Worm (Caenorhabditis elegans) whole organism, L3 larva: ENCODE data around the gene wee-1.1.

Source experiments
- R02D3.7 ChIP-seq: fragments of 150-350 bp; optimal IDR thresholded peaks from 2 replicates; lab custom pipeline; 2014; ENCODE audit warnings: missing biosample characterization, missing genetic modification characterization
- ZK546.5 ChIP-seq: sonication (generic microtip); optimal IDR thresholded peaks from 2 replicates; lab custom pipeline; 2017; ENCODE audit warnings: missing biosample characterization, missing genetic modification characterization
- ama-1 ChIP-seq: fragments of 150-350 bp; optimal IDR thresholded peaks from 2 replicates; lab custom pipeline; 2018
- ceh-16 ChIP-seq: sonication (generic microtip); optimal IDR thresholded peaks from 2 replicates; lab custom pipeline; 2017; ENCODE audit warnings: missing biosample characterization, missing genetic modification characterization
- ceh-28 ChIP-seq: fragments of 150-350 bp; optimal IDR thresholded peaks from 2 replicates; lab custom pipeline; 2014; ENCODE audit warnings: missing biosample characterization, missing genetic modification reagents, missing genetic modification characterization
- ceh-82 ChIP-seq: fragments of 150-350 bp; optimal IDR thresholded peaks from 2 replicates; lab custom pipeline; 2014; ENCODE audit warnings: missing biosample characterization, missing genetic modification characterization
- ceh-9 ChIP-seq: sonication (generic microtip); optimal IDR thresholded peaks from 2 replicates; lab custom pipeline; 2018; ENCODE audit warnings: missing biosample characterization, missing genetic modification characterization
- egl-5 ChIP-seq: fragments of 150-350 bp; optimal IDR thresholded peaks from 2 replicates; lab custom pipeline; 2017; ENCODE audit warnings: missing biosample characterization, missing genetic modification reagents, missing genetic modification characterization, inconsistent platforms
- elt-1 ChIP-seq: fragments of 150-350 bp; optimal IDR thresholded peaks from 2 replicates; lab custom pipeline; 2014; ENCODE audit warnings: missing biosample characterization, missing genetic modification characterization
- elt-2 ChIP-seq: sonication (generic microtip); optimal IDR thresholded peaks from 2 replicates; lab custom pipeline; 2016; ENCODE audit warnings: missing genetic modification reagents, mild to moderate bottlenecking, missing genetic modification characterization, missing compliant biosample characterization
- elt-3 ChIP-seq, 3 experiments: fragments of 150-350 bp in 1 of 3; sonication (generic microtip) in 2 of 3; optimal IDR thresholded peaks; 2 replicates in 2 of 3; 4 replicates in 1 of 3; lab custom pipeline; 2014 to 2017; ENCODE audit warnings: missing biosample characterization in 3 of 3, missing genetic modification characterization in 3 of 3
- eor-1 ChIP-seq, 2 experiments: fragments of 150-350 bp; optimal IDR thresholded peaks; 2 replicates each; lab custom pipeline; 2014 to 2018; ENCODE audit warnings: missing biosample characterization in 2 of 2, missing genetic modification characterization in 2 of 2
- fkh-10 ChIP-seq: sonication (generic microtip); optimal IDR thresholded peaks from 2 replicates; lab custom pipeline; 2017; ENCODE audit warnings: missing biosample characterization, missing genetic modification reagents, missing genetic modification characterization
- fkh-2 ChIP-seq: fragments of 150-350 bp; optimal IDR thresholded peaks from 2 replicates; lab custom pipeline; 2014; ENCODE audit warnings: missing biosample characterization, missing genetic modification reagents, missing genetic modification characterization
- jun-1 ChIP-seq: fragments of 150-350 bp; optimal IDR thresholded peaks from 2 replicates; lab custom pipeline; 2014; ENCODE audit warnings: missing biosample characterization, missing genetic modification reagents, missing genetic modification characterization
- lin-15B ChIP-seq: fragments of 150-350 bp; optimal IDR thresholded peaks from 2 replicates; lab custom pipeline; 2014; ENCODE audit warnings: missing biosample characterization, missing genetic modification characterization
- lin-39 ChIP-seq: fragments of 150-350 bp; optimal IDR thresholded peaks from 2 replicates; lab custom pipeline; 2018; ENCODE audit warnings: missing biosample characterization, missing genetic modification reagents, missing genetic modification characterization
- lsy-12 ChIP-seq: sonication (generic microtip); optimal IDR thresholded peaks from 2 replicates; lab custom pipeline; 2016; ENCODE audit warnings: mild to moderate bottlenecking, missing genetic modification characterization, missing compliant biosample characterization
- mml-1 ChIP-seq: fragments of 150-350 bp; sonication (generic microtip); optimal IDR thresholded peaks from 3 replicates; lab custom pipeline; 2014; ENCODE audit warnings: missing biosample characterization, missing genetic modification characterization
- nfya-1 ChIP-seq: sonication (generic microtip); optimal IDR thresholded peaks from 2 replicates; lab custom pipeline; 2017; ENCODE audit warnings: missing genetic modification characterization, mild to moderate bottlenecking, missing compliant biosample characterization, antibody characterized with exemption, moderate library complexity; ENCODE audit not compliant: insufficient read depth
- nhr-11 ChIP-seq: fragments of 150-350 bp; optimal IDR thresholded peaks from 2 replicates; lab custom pipeline; 2014; ENCODE audit warnings: missing biosample characterization, missing genetic modification characterization
- nhr-23 ChIP-seq: fragments of 150-350 bp; optimal IDR thresholded peaks from 2 replicates; lab custom pipeline; 2014; ENCODE audit warnings: missing biosample characterization, missing genetic modification reagents, missing genetic modification characterization
- nhr-237 ChIP-seq: fragments of 150-350 bp; optimal IDR thresholded peaks from 2 replicates; lab custom pipeline; 2014; ENCODE audit warnings: missing biosample characterization, missing genetic modification characterization
- nhr-25 ChIP-seq: sonication (generic microtip); optimal IDR thresholded peaks from 2 replicates; lab custom pipeline; 2017; ENCODE audit warnings: missing biosample characterization, missing genetic modification characterization
- nhr-43 ChIP-seq: sonication (generic microtip); optimal IDR thresholded peaks from 2 replicates; lab custom pipeline; 2016; ENCODE audit warnings: mild to moderate bottlenecking, missing genetic modification characterization, missing compliant biosample characterization; ENCODE audit not compliant: poor library complexity, severe bottlenecking
- nhr-67 ChIP-seq: fragments of 150-350 bp; optimal IDR thresholded peaks from 2 replicates; lab custom pipeline; 2014; ENCODE audit warnings: missing biosample characterization, missing genetic modification characterization
- nhr-76 ChIP-seq: fragments of 150-350 bp; sonication (generic microtip); optimal IDR thresholded peaks from 5 replicates; lab custom pipeline; 2014; ENCODE audit warnings: missing biosample characterization, missing genetic modification characterization
- nhr-77 ChIP-seq: fragments of 150-350 bp; optimal IDR thresholded peaks from 2 replicates; lab custom pipeline; 2014; ENCODE audit warnings: missing biosample characterization, missing genetic modification characterization
- pha-4 ChIP-seq: fragments of 150-350 bp; optimal IDR thresholded peaks from 2 replicates; lab custom pipeline; 2014; ENCODE audit warnings: missing biosample characterization, missing genetic modification reagents, missing genetic modification characterization
- pqm-1 ChIP-seq: fragments of 150-350 bp; optimal IDR thresholded peaks from 2 replicates; lab custom pipeline; 2017; ENCODE audit warnings: missing biosample characterization, missing genetic modification characterization, inconsistent platforms
- skn-1 ChIP-seq: fragments of 150-350 bp; optimal IDR thresholded peaks from 2 replicates; lab custom pipeline; 2014; ENCODE audit warnings: missing biosample characterization, missing genetic modification characterization
- snpc-4 ChIP-seq: fragments of 150-350 bp; optimal IDR thresholded peaks from 2 replicates; lab custom pipeline; 2014; ENCODE audit warnings: missing biosample characterization, missing genetic modification characterization
- unc-39 ChIP-seq: sonication (generic microtip); optimal IDR thresholded peaks from 4 replicates; lab custom pipeline; 2017; ENCODE audit warnings: missing biosample characterization, missing genetic modification characterization
- unc-62 ChIP-seq: fragments of 150-350 bp; sonication (generic microtip); optimal IDR thresholded peaks from 4 replicates; lab custom pipeline; 2014; ENCODE audit warnings: missing biosample characterization, missing genetic modification reagents, missing genetic modification characterization
- ztf-11 ChIP-seq: fragments of 150-350 bp; optimal IDR thresholded peaks from 2 replicates; lab custom pipeline; 2014; ENCODE audit warnings: missing biosample characterization, missing genetic modification characterization

Gene wee-1.1

DNA sequence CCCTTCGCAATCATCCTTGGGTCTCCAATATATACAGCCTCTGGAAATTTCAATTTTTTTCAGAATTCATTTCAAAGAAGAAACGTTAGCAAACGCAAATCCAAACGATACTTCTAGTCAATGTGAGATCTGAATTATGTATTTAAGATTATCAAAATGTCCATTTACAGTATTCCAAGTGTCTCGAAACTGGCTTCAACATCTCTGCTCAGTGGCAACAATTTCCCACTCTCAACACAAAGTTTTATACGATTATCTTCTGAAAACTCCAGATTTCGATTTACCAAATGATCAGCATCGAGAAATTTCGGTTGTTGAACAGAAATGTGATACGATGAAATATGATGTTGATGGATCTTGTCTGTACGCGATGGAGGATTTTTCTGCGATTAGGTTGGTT lies 26.8 kb downstream of the wee-1.1 start:
- TF ChIP-seq nhr-76, result no peak
- no peak for TF ChIP-seq pqm-1 (tag; lab: Kevin White, UChicago)

DNA sequence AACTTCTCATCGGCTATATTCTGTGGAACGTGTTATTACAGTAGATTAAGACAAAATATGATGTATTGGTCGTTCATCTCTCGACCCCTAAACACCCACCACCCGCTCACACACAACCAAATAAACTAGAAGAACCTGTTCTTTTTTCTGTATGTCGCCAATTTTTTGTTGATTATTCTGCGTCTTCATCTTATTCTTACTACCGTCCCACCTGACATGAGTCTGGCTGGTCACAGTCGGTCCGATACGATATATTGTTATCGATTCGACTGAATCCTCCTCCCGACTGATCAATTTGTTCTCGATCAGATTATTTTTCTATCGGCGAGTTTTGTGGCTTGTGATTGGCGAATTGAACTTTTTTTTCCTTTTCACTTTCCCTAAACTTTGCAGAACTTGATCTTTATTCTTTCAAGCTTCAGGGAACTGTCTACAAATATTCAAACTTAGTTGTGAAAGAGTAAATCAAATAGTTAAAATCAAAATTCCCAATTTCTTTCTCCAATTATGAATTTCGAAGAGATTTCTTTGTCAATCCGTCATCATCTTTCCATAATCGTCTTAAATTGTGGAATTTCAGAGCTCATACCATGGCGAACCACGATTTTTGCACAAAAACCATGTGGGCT lies 28.3 kb downstream of the wee-1.1 start, which contains the start of gene F35H8.2:
F35H8.2 (plus strand) TSS at position 579 of the 629 bp plus-strand sequence.
- TF ChIP-seq elt-2 (tag; lab: Kevin White, UChicago), result no peak
- no peak for TF ChIP-seq lin-39
- TF ChIP-seq nhr-11 (tag; lab: Kevin White, UChicago), result no peak
- TF ChIP-seq snpc-4 (tag; lab: Kevin White, UChicago), result no peak
- peak; percentile 58 for TF ChIP-seq nhr-43 (tag; lab: Kevin White, UChicago)
- peak; percentile 69 for TF ChIP-seq nhr-25
- TF ChIP-seq nhr-23 (tag; lab: Kevin White, UChicago), result peak; percentile 58
- TF ChIP-seq ama-1, result no peak
- TF ChIP-seq, all 47 proteins: peak for 3

DNA sequence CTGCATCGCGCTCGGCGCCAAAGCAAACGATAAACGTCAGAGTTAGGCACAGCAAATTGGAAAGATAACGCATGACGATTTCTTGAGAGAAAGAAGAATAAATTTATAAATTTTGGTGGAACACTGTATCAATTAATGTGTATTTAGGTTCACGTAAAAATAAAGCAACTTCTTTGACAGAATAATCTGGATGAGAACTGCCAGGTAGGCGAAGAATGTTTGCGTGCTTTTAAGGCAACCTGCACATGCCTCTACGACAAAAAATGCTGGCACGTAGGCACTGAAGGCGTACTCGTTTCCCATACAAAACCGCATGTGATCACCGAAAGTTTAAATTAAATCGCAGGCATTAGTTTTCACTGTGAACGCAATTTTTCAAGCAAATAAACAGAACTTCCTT lies 30.2 kb downstream of the wee-1.1 start, which contains the start of gene F35H8.1:
F35H8.1 (minus strand) TSS at position 101 of the 400 bp plus-strand sequence.
- TF ChIP-seq nhr-67 (tag; lab: Kevin White, UChicago) (no peak), fkh-2 (no peak)

DNA sequence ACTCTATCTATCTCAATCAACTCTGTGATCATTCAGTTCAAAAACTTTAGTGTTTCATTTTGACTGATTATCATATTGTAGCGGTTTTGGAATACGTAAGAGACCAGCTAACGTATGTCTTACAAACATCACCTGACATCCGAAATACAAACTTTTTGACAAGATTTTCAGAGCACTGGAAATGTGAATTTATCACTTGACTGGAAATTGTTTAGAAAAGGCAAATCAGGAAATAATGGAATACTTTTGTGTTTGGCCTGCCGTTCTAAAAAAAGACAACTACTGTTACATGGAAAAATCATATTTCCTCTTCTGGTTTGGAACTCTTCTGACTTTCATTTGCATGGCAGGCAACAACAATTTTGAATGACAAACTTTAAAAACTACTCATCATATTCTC lies 31.8 kb downstream of the wee-1.1 start, which contains the start of gene F35H8.12:
F35H8.12 (plus strand) TSS at position 301 of the 400 bp plus-strand sequence.
- TF ChIP-seq ceh-82 (no peak), ceh-9 (no peak), pqm-1 (tag; lab: Kevin White, UChicago) (no peak)
- TF ChIP-seq, all 47 proteins: peak for 0

DNA sequence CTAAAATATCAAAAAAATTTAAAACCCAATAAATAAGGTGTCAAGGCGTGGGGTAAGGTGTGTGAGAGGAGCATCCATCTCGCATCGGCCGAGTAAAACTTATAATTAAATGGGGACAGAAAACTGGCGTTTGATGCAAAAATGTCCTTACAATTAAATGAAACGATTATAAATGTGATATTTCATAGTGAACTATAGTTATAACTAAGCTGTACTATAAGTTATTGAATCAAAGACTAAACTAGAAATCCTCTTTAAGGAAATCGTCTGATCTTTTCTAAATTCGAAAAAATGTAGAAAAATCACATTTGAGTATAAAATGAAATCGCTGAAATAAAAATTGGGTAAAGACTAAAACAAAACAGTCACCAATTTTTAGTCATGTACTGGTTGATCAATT lies 32.6 kb downstream of the wee-1.1 start, which contains the start of gene sra-6:
sra-6 (minus strand) TSS at position 101 of the 400 bp plus-strand sequence.
- TF ChIP-seq unc-62 (GFP tag; lab: Kevin White, UChicago) (no peak), unc-39 (tag; lab: Kevin White, UChicago) (no peak), nhr-23 (tag; lab: Kevin White, UChicago) (no peak), ama-1 (no peak), ceh-9 (no peak), nfya-1 (tag; lab: Kevin White, UChicago) (no peak), ceh-82 (no peak), elt-3 (tag; optimal IDR thresholded peaks at IDR 0.05; lab: Kevin White, UChicago) (no peak), mml-1 (tag; lab: Kevin White, UChicago) (no peak), nhr-67 (tag; lab: Kevin White, UChicago) (no peak), egl-5 (tag; lab: Kevin White, UChicago) (no peak), ceh-16 (tag; lab: Kevin White, UChicago) (no peak), nhr-77 (no peak), lin-39 (no peak), eor-1 (tag; optimal IDR thresholded peaks at IDR 0.05; lab: Kevin White, UChicago) (no peak), lin-15B (no peak)

DNA sequence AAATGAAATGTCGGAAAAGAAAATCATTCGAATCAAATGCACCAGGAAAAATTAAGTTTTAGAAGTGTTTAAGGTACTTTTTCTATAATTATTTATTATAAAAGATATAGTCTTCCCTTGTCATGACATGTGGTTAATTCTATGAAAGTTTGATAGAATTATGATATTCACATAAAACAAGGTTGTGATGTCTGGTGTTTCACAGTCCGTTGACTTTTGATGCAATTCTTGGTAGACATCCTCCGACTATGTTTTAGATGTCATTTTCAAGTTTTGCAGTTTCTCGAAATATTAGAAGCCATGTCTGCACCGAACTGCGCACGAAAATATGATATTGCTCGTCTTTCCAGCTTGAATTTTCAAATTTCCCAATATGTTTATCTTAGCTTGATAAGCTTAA lies 39.0 kb downstream of the wee-1.1 start, which contains the start of gene sra-7:
sra-7 (plus strand) TSS at position 301 of the 400 bp plus-strand sequence.
- TF ChIP-seq ceh-28 (tag; lab: Kevin White, UChicago) (no peak), unc-39 (tag; lab: Kevin White, UChicago) (no peak), nhr-77 (no peak), nhr-237 (tag; lab: Kevin White, UChicago) (no peak), jun-1 (no peak), nhr-76 (no peak), skn-1 (tag; lab: Kevin White, UChicago) (no peak), pqm-1 (tag; lab: Kevin White, UChicago) (no peak), unc-62 (GFP tag; lab: Kevin White, UChicago) (no peak), nhr-67 (tag; lab: Kevin White, UChicago) (no peak), nhr-11 (tag; lab: Kevin White, UChicago) (no peak), lsy-12 (tag; lab: Kevin White, UChicago) (no peak), ztf-11 (tag; lab: Kevin White, UChicago) (no peak), fkh-10 (GFP tag; lab: Kevin White, UChicago) (no peak), elt-1 (no peak), ZK546.5 (tag; lab: Kevin White, UChicago) (no peak), lin-39 (no peak), R02D3.7 (no peak), pha-4 (tag; lab: Kevin White, UChicago) (no peak)
